Worm (Caenorhabditis elegans) whole organism, L4/young adult: ENCODE measurements around the gene Y39B6A.69.

Experiments used
- W03F9.2 ChIP-seq: fragments of 150-350 bp; optimal IDR thresholded peaks from 2 replicates; lab custom pipeline; 2014; ENCODE audit warnings: missing biosample characterization, missing genetic modification characterization
- him-1 ChIP-seq: sonication (generic microtip); optimal IDR thresholded peaks from 2 replicates; lab custom pipeline; 2016; ENCODE audit warnings: missing genotype, missing genetic modification reagents, missing genetic modification characterization, missing compliant biosample characterization

DNA sequence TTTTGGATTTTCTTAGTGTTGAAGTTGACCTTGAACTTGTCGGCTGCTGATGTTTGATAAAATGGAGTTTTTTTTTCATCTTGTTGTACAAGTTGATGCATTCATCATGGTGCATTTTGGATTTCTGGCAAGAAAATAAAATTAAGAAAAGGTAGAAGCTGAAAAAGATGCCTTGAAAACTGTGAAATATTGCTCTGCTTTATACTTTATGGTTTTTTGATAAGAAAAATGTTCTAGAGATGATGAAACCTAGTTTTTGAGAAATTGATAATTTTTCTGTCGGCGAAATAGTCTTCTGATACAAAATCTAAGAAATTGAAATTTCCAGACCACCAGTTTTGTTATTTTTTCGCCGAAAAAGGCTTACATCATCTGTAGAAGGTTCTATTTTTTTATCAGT lies at the start of gene Y39B6A.69:
- no peak for TF ChIP-seq him-1 (tag; lab: Kevin White, UChicago)
- no peak for TF ChIP-seq W03F9.2 (tag; lab: Kevin White, UChicago)
